Worm (Caenorhabditis elegans) whole organism, young adult: Measurements from ENCODE around the gene W04E12.3.
A peak's percentile ranks its signal among the peaks of the same experiment; 100 is the strongest.

ENCODE experiments used
- C17E4.6 ChIP-seq: fragments of 200-800 bp; sonication (Bioruptor generic); IDR thresholded peaks from 2 replicates; pipeline ENCODE4 v1.3.6; 2022; ENCODE audit warnings: missing genetic modification reagents, missing genetic modification characterization, missing compliant biosample characterization
- F49E8.2 ChIP-seq: sonication (generic microtip); optimal IDR thresholded peaks from 3 replicates; lab custom pipeline; 2017; ENCODE audit warnings: missing genetic modification characterization, mild to moderate bottlenecking, missing compliant biosample characterization, antibody characterized with exemption, moderate library complexity; ENCODE audit not compliant: insufficient read depth
- F52B5.7 ChIP-seq: sonication (generic microtip); optimal IDR thresholded peaks from 2 replicates; lab custom pipeline; 2016; ENCODE audit warnings: mild to moderate bottlenecking, missing genetic modification characterization, missing compliant biosample characterization
- F57A8.1 ChIP-seq: fragments of 200-800 bp; sonication (Bioruptor generic); optimal IDR thresholded peaks from 2 replicates; lab custom pipeline; 2018; ENCODE audit warnings: mild to moderate bottlenecking, missing genetic modification characterization, moderate library complexity, missing compliant biosample characterization
- K11D2.4 ChIP-seq: fragments of 200-800 bp; sonication (Bioruptor generic); IDR thresholded peaks from 2 replicates; pipeline ENCODE4 v1.3.6; 2022; ENCODE audit warnings: missing genetic modification reagents, missing genetic modification characterization, missing compliant biosample characterization
- T07F8.4 ChIP-seq: sonication (generic microtip); optimal IDR thresholded peaks from 2 replicates; lab custom pipeline; 2016; ENCODE audit warnings: mild to moderate bottlenecking, missing genetic modification characterization, moderate library complexity, missing compliant biosample characterization
- aptf-2 ChIP-seq: fragments of 200-800 bp; sonication (Bioruptor generic); conservative IDR thresholded peaks from 2 replicates; pipeline ENCODE4 v1.3.6; 2022; ENCODE audit warnings: missing genetic modification reagents, missing genetic modification characterization, missing compliant biosample characterization
- aptf-3 ChIP-seq: fragments of 200-800 bp; sonication (Bioruptor generic); IDR thresholded peaks from 2 replicates; pipeline ENCODE4 v1.3.6; 2022; ENCODE audit warnings: missing genetic modification characterization, missing compliant biosample characterization
- attf-5 ChIP-seq: fragments of 200-800 bp; sonication (Bioruptor generic); optimal IDR thresholded peaks from 2 replicates; lab custom pipeline; 2018; ENCODE audit warnings: mild to moderate bottlenecking, missing genetic modification characterization, missing compliant biosample characterization
- bed-2 ChIP-seq: fragments of 200-800 bp; sonication (Bioruptor generic); IDR thresholded peaks from 2 replicates; pipeline ENCODE4 v1.3.6; 2022; ENCODE audit warnings: missing genetic modification reagents, missing genetic modification characterization, missing compliant biosample characterization
- cebp-1 ChIP-seq, 2 experiments: fragments of 200-800 bp in 1 of 2; sonication (Bioruptor generic) in 1 of 2; sonication (generic microtip) in 1 of 2; IDR thresholded peaks in 1 of 2; optimal IDR thresholded peaks in 1 of 2; 2 replicates each; pipeline versions ENCODE4 v1.3.6 to Lab custom; 2017 to 2022; ENCODE audit warnings: missing compliant biosample characterization in 2 of 2, missing genetic modification characterization in 2 of 2, mild to moderate bottlenecking in 1 of 2, missing genetic modification reagents in 1 of 2, moderate library complexity in 1 of 2
- ceh-79 ChIP-seq: sonication (generic microtip); optimal IDR thresholded peaks from 2 replicates; lab custom pipeline; 2017; ENCODE audit warnings: mild to moderate bottlenecking, missing genetic modification characterization, missing compliant biosample characterization
- chd-7 ChIP-seq: sonication (generic microtip); optimal IDR thresholded peaks from 2 replicates; lab custom pipeline; 2016; ENCODE audit warnings: mild to moderate bottlenecking, missing genetic modification characterization, moderate library complexity, missing compliant biosample characterization
- die-1 ChIP-seq: sonication (generic microtip); optimal IDR thresholded peaks from 2 replicates; lab custom pipeline; 2016; ENCODE audit warnings: missing genotype, mild to moderate bottlenecking, missing genetic modification characterization, missing compliant biosample characterization
- dpff-1 ChIP-seq: sonication (generic microtip); optimal IDR thresholded peaks from 2 replicates; lab custom pipeline; 2017; ENCODE audit warnings: mild to moderate bottlenecking, missing genetic modification characterization, missing compliant biosample characterization
- dpl-1 ChIP-seq: fragments of 150-350 bp; optimal IDR thresholded peaks from 2 replicates; lab custom pipeline; 2014; ENCODE audit warnings: missing biosample characterization, missing genetic modification reagents, missing genetic modification characterization
- egl-44 ChIP-seq: fragments of 200-800 bp; sonication (Bioruptor generic); IDR thresholded peaks from 2 replicates; pipeline ENCODE4 v1.3.6; 2022; ENCODE audit warnings: missing genetic modification reagents, missing genetic modification characterization, missing compliant biosample characterization
- egrh-3 ChIP-seq: fragments of 200-800 bp; sonication (Bioruptor generic); IDR thresholded peaks from 2 replicates; pipeline ENCODE4 v1.3.6; 2022; ENCODE audit warnings: missing genetic modification reagents, missing genetic modification characterization, missing compliant biosample characterization
- him-1 ChIP-seq: sonication (generic microtip); optimal IDR thresholded peaks from 2 replicates; lab custom pipeline; 2016; ENCODE audit warnings: missing genotype, missing genetic modification reagents, missing genetic modification characterization, missing compliant biosample characterization
- hlh-12 ChIP-seq: sonication (generic microtip); optimal IDR thresholded peaks from 2 replicates; lab custom pipeline; 2016; ENCODE audit warnings: missing genetic modification characterization, missing compliant biosample characterization
- hmg-20 ChIP-seq: fragments of 200-800 bp; sonication (Bioruptor generic); IDR thresholded peaks from 2 replicates; pipeline ENCODE4 v1.3.6; 2022; ENCODE audit warnings: missing genetic modification reagents, missing genetic modification characterization, missing compliant biosample characterization
- hsf-1 ChIP-seq: fragments of 200-800 bp; sonication (Bioruptor generic); IDR thresholded peaks from 2 replicates; pipeline ENCODE4 v1.3.6; 2022; ENCODE audit warnings: missing genetic modification reagents, missing genetic modification characterization, missing compliant biosample characterization
- lag-1 ChIP-seq: fragments of 200-800 bp; sonication (Bioruptor generic); IDR thresholded peaks from 2 replicates; pipeline ENCODE4 v1.3.6; 2022; ENCODE audit warnings: missing genetic modification reagents, missing genetic modification characterization, missing compliant biosample characterization
- lin-54 ChIP-seq: fragments of 200-800 bp; sonication (Bioruptor generic); optimal IDR thresholded peaks from 2 replicates; lab custom pipeline; 2018; ENCODE audit warnings: mild to moderate bottlenecking, missing genetic modification characterization, missing compliant biosample characterization
- lir-1 ChIP-seq: fragments of 200-800 bp; sonication (Bioruptor generic); conservative IDR thresholded peaks from 2 replicates; pipeline ENCODE4 v1.3.6; 2022; ENCODE audit warnings: missing genetic modification reagents, missing genetic modification characterization, missing compliant biosample characterization
- lsl-1 ChIP-seq: fragments of 200-800 bp; sonication (Bioruptor generic); optimal IDR thresholded peaks from 2 replicates; lab custom pipeline; 2018; ENCODE audit warnings: mild to moderate bottlenecking, missing genetic modification characterization, moderate library complexity, missing compliant biosample characterization
- madf-3 ChIP-seq: fragments of 200-800 bp; sonication (Bioruptor generic); IDR thresholded peaks from 2 replicates; pipeline ENCODE4 v1.3.6; 2022; ENCODE audit warnings: missing genetic modification reagents, missing genetic modification characterization, missing compliant biosample characterization
- madf-6 ChIP-seq: fragments of 200-800 bp; sonication (Bioruptor generic); IDR thresholded peaks from 2 replicates; pipeline ENCODE4 v1.3.6; 2022; ENCODE audit warnings: missing genetic modification reagents, missing genetic modification characterization, missing compliant biosample characterization
- madf-8 ChIP-seq: fragments of 200-800 bp; sonication (Bioruptor generic); conservative IDR thresholded peaks from 2 replicates; pipeline ENCODE4 v1.3.6; 2022; ENCODE audit warnings: missing genetic modification reagents, missing genetic modification characterization, missing compliant biosample characterization
- mes-4 ChIP-seq: sonication (generic microtip); optimal IDR thresholded peaks from 2 replicates; lab custom pipeline; 2016; ENCODE audit warnings: missing genotype, missing genetic modification characterization, missing compliant biosample characterization
- nfyb-1 ChIP-seq: fragments of 200-800 bp; sonication (Bioruptor generic); IDR thresholded peaks from 2 replicates; pipeline ENCODE4 v1.3.6; 2022; ENCODE audit warnings: missing genetic modification reagents, missing genetic modification characterization, missing compliant biosample characterization
- nhr-120 ChIP-seq: fragments of 200-800 bp; sonication (Bioruptor generic); IDR thresholded peaks from 2 replicates; pipeline ENCODE4 v1.3.6; 2022; ENCODE audit warnings: missing genetic modification characterization, missing compliant biosample characterization
- sdz-38 ChIP-seq: sonication (generic microtip); optimal IDR thresholded peaks from 2 replicates; lab custom pipeline; 2016; ENCODE audit warnings: missing genotype, missing genetic modification characterization, missing compliant biosample characterization
- tbp1 ChIP-seq: fragments of 200-800 bp; sonication (Bioruptor generic); optimal IDR thresholded peaks from 2 replicates; lab custom pipeline; 2018; ENCODE audit warnings: mild to moderate bottlenecking, missing genetic modification characterization, missing compliant biosample characterization
- tlf-1 ChIP-seq: fragments of 200-800 bp; sonication (Bioruptor generic); optimal IDR thresholded peaks from 2 replicates; lab custom pipeline; 2018; ENCODE audit warnings: mild to moderate bottlenecking, missing genetic modification characterization, missing compliant biosample characterization
- unc-62 ChIP-seq: fragments of 150-350 bp; optimal IDR thresholded peaks from 2 replicates; lab custom pipeline; 2014; ENCODE audit warnings: missing biosample characterization, missing genetic modification reagents, missing genetic modification characterization
- zfh-2 ChIP-seq: fragments of 200-800 bp; sonication (Bioruptor generic); conservative IDR thresholded peaks from 2 replicates; pipeline ENCODE4 v1.3.6; 2022; ENCODE audit warnings: missing genetic modification reagents, missing genetic modification characterization, missing compliant biosample characterization
- ztf-25 ChIP-seq: fragments of 200-800 bp; sonication (Bioruptor generic); IDR thresholded peaks from 2 replicates; pipeline ENCODE4 v1.3.6; 2022; ENCODE audit warnings: missing genetic modification reagents, missing genetic modification characterization, missing compliant biosample characterization

W04E12.3 gene

DNA sequence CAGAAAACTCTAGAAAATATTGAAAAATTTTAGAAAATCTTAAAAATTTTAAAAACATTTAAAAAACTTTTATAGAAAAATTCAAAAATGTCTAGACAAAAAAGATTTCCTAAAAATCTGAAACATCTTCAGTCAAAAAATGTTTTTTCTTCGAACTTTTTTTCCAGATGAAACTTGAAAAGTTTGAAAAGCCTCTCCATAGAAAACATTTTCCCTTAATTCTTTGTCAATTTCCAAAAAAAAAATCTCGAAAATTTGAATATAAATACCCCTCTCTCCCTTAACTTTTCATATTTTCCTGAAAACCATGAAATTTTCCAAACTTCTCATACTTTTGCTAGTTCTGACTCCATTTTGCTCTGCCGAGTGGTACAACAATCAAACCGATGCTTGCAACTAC, 13.0 kb upstream of the W04E12.3 start, which contains the start of gene Y116F11A.3:
TSS of gene Y116F11A.3 (plus strand) at position 301 of the 400 bp plus-strand sequence.
- TF ChIP-seq mes-4 (tag; lab: Kevin White, UChicago) = no peak

DNA sequence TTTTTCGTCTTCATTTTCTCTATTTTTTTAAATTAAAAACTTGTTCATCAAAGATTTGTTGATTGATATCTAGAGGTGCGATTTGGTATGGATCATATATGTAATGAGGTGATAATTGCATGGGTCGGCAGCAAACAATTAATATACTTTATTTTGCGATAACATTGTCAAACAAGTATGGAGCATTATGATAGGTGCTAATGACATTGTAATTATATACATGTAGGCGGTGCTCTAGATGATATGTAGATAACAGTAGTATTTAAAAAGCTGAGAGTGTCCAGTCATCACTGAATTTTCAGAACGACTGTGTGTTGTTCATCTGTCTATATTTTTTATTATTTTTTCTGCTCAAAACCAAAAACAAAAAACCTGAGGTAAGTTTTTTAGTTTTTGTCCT, 11.5 kb upstream of the W04E12.3 start, which contains the start of gene Y116F11A.1:
TSS of gene Y116F11A.1 (plus strand) at position 301 of the 400 bp plus-strand sequence.
- TF ChIP-seq hlh-12 (tag; lab: Kevin White, UChicago) (no peak), chd-7 (tag; lab: Kevin White, UChicago) (no peak), lsl-1 (no peak), F52B5.7 (no peak), lag-1 (GFP tag; lab: Robert Waterston, UW) (no peak), madf-3 (no peak), tlf-1 (GFP tag; lab: Kevin White, UChicago) (no peak), K11D2.4 (GFP tag; lab: Robert Waterston, UW) (no peak), madf-6 (GFP tag; lab: Robert Waterston, UW) (no peak), him-1 (tag; lab: Kevin White, UChicago) (no peak), tbp1 (GFP tag; lab: Kevin White, UChicago) (no peak), unc-62 (GFP tag; lab: Kevin White, UChicago) (no peak), egl-44 (GFP tag; lab: Robert Waterston, UW) (no peak), dpff-1 (tag; lab: Kevin White, UChicago) (no peak), ceh-79 (tag; lab: Kevin White, UChicago) (no peak)
- TF ChIP-seq, all 124 proteins: peak for 0

DNA sequence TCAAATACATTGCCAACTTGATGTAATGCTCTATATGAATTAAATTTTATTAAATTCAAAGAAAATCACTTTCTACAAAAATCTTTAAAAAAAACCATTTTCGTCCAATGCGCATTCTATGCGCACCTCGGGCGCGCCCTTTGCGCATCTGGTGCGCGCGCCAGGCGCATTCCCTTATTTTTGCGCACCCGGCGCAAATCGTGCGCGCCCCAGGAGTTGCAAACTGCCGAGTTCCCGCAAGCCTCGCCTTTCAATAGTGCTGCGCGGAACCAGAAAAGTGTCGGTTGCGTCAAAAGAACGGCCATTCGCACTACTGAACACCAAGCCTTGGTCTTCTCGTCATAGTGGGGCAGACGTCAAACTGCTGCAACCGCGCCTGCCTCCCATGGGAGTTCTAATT, 8.0 kb upstream of the W04E12.3 start:
- TF ChIP-seq egrh-3 (GFP tag; lab: Robert Waterston, UW) (peak; percentile 48; the same call in 1 of the 2 replicates), nfyb-1 (GFP tag; lab: Robert Waterston, UW) (no peak), bed-2 (GFP tag; lab: Robert Waterston, UW) (no peak), T07F8.4 (tag; lab: Kevin White, UChicago) (no peak), aptf-3 (GFP tag; lab: Robert Waterston, UW) (0 out of 2 replicates have a peak, but pooled peaks have one; percentile 38), sdz-38 (tag; lab: Kevin White, UChicago) (no peak), lir-1 (GFP tag; lab: Robert Waterston, UW) (no peak), lin-54 (no peak), ztf-25 (GFP tag; lab: Robert Waterston, UW) (no peak), hsf-1 (GFP tag; lab: Robert Waterston, UW) (no peak), aptf-2 (GFP tag; lab: Robert Waterston, UW) (no peak), cebp-1 (GFP tag; IDR thresholded peaks at IDR 0.05; lab: Robert Waterston, UW) (no peak), cebp-1 (tag; optimal IDR thresholded peaks at IDR 0.05; lab: Kevin White, UChicago) (no peak), dpl-1 (no peak), zfh-2 (GFP tag; lab: Robert Waterston, UW) (peak; percentile 85), die-1 (tag; lab: Kevin White, UChicago) (no peak), nhr-120 (GFP tag; lab: Robert Waterston, UW) (0 out of 2 replicates have a peak, but pooled peaks have one; percentile 51), C17E4.6 (GFP tag; lab: Robert Waterston, UW) (0 out of 2 replicates have a peak, but pooled peaks have one; percentile 36), madf-8 (GFP tag; lab: Robert Waterston, UW) (no peak), attf-5 (GFP tag; lab: Kevin White, UChicago) (no peak), F57A8.1 (GFP tag; lab: Kevin White, UChicago) (no peak), hmg-20 (GFP tag; lab: Robert Waterston, UW) (no peak), F49E8.2 (tag; lab: Kevin White, UChicago) (no peak)
